Worm (Caenorhabditis elegans): ENCODE data around the gene srw-103.

ce11 chrV:1756856-1757255 is 39.9 kb downstream of the srw-103 start, which contains the start of gene clec-204:
- TF ChIP-seq aly-2 (tag; optimal IDR thresholded peaks at IDR 0.05): no peak
- TF ChIP-seq zag-1 (tag; optimal IDR thresholded peaks at IDR 0.05): no peak
- TF ChIP-seq lin-13 (GFP tag; optimal IDR thresholded peaks at IDR 0.05): no peak
- no peak for TF ChIP-seq lsy-2 (tag; optimal IDR thresholded peaks at IDR 0.05)
- no peak for TF ChIP-seq elt-1 (tag; optimal IDR thresholded peaks at IDR 0.05)
- TF ChIP-seq nhr-23 (tag; optimal IDR thresholded peaks at IDR 0.05): no peak
- no peak for TF ChIP-seq unc-62 (GFP tag; optimal IDR thresholded peaks at IDR 0.05)
- no peak for TF ChIP-seq unc-39 (tag; optimal IDR thresholded peaks at IDR 0.05)
- no peak for TF ChIP-seq mdl-1 (tag; optimal IDR thresholded peaks at IDR 0.05)

All from whole organism, L2 larva.